Worm (Caenorhabditis elegans) whole organism, L1 larva: ENCODE data around the gene abi-1.

ENCODE experiments used
- ceh-82 ChIP-seq, 3 experiments: fragments of 150-350 bp in 1 of 3; sonication (generic microtip) in 2 of 3; optimal IDR thresholded peaks; 2 replicates each; lab custom pipeline; 2014 to 2017; ENCODE audit warnings: missing biosample characterization in 3 of 3, missing genetic modification characterization in 3 of 3
- ces-1 ChIP-seq: fragments of 150-350 bp; optimal IDR thresholded peaks from 2 replicates; lab custom pipeline; 2014; ENCODE audit warnings: missing biosample characterization, missing genetic modification reagents, missing genetic modification characterization
- fkh-10 ChIP-seq: sonication (generic microtip); optimal IDR thresholded peaks from 2 replicates; lab custom pipeline; 2017; ENCODE audit warnings: missing biosample characterization, missing genetic modification reagents, missing genetic modification characterization
- jun-1 ChIP-seq: fragments of 150-350 bp; optimal IDR thresholded peaks from 2 replicates; lab custom pipeline; 2014; ENCODE audit warnings: missing biosample characterization, missing genetic modification reagents, missing genetic modification characterization
- lin-13 ChIP-seq: fragments of 150-350 bp; optimal IDR thresholded peaks from 2 replicates; lab custom pipeline; 2014; ENCODE audit warnings: missing biosample characterization, missing genetic modification reagents, missing genetic modification characterization
- mep-1 ChIP-seq: fragments of 150-350 bp; optimal IDR thresholded peaks from 2 replicates; lab custom pipeline; 2014; ENCODE audit warnings: missing biosample characterization, missing genetic modification characterization
- nhr-76 ChIP-seq: sonication (generic microtip); optimal IDR thresholded peaks from 2 replicates; lab custom pipeline; 2017; ENCODE audit warnings: missing biosample characterization, missing genetic modification characterization
- nhr-77 ChIP-seq: fragments of 150-350 bp; optimal IDR thresholded peaks from 2 replicates; lab custom pipeline; 2014; ENCODE audit warnings: missing biosample characterization, missing genetic modification characterization
- nhr-90 ChIP-seq: sonication (generic microtip); optimal IDR thresholded peaks from 2 replicates; lab custom pipeline; 2016; ENCODE audit warnings: mild to moderate bottlenecking, missing genetic modification characterization, missing compliant biosample characterization; ENCODE audit not compliant: poor library complexity
- snpc-4 ChIP-seq: fragments of 150-350 bp; optimal IDR thresholded peaks from 2 replicates; lab custom pipeline; 2014; ENCODE audit warnings: missing biosample characterization, missing genetic modification characterization
- sptf-1 ChIP-seq: fragments of 150-350 bp; optimal IDR thresholded peaks from 2 replicates; lab custom pipeline; 2014; ENCODE audit warnings: missing biosample characterization, missing genetic modification characterization
- tbx-2 ChIP-seq: sonication (generic microtip); optimal IDR thresholded peaks from 2 replicates; lab custom pipeline; 2016; ENCODE audit warnings: missing genetic modification characterization, missing compliant biosample characterization
- unc-130 ChIP-seq: fragments of 150-350 bp; optimal IDR thresholded peaks from 2 replicates; lab custom pipeline; 2017; ENCODE audit warnings: missing biosample characterization, missing genetic modification characterization, inconsistent platforms

- TF ChIP-seq nhr-76 = no peak
- no peak for TF ChIP-seq nhr-90 (tag; lab: Kevin White, UChicago)
- no peak for TF ChIP-seq fkh-10
- TF ChIP-seq sptf-1 (tag; lab: Kevin White, UChicago) = no peak
- no peak for TF ChIP-seq ceh-82 (tag; optimal IDR thresholded peaks at IDR 0.05; lab: Kevin White, UChicago)
- TF ChIP-seq mep-1 (tag; lab: Kevin White, UChicago) = no peak
- no peak for TF ChIP-seq ces-1 (GFP tag; lab: Kevin White, UChicago)
- TF ChIP-seq snpc-4 = no peak
- no peak for TF ChIP-seq nhr-77
- no peak for TF ChIP-seq lin-13 (GFP tag; lab: Kevin White, UChicago)
- TF ChIP-seq jun-1 (tag; lab: Kevin White, UChicago) = no peak
- TF ChIP-seq tbx-2 (tag; lab: Kevin White, UChicago) = no peak
- no peak for TF ChIP-seq unc-130 (tag; lab: Kevin White, UChicago)
Measured at ce11 chrIII:5677790-5678189, 14.8 kb downstream of the abi-1 start, which contains the start of gene F54E7.9.
